Fruit fly (Drosophila melanogaster): ENCODE data around the gene alpha-Est4.

Gene alpha-Est4

DNA sequence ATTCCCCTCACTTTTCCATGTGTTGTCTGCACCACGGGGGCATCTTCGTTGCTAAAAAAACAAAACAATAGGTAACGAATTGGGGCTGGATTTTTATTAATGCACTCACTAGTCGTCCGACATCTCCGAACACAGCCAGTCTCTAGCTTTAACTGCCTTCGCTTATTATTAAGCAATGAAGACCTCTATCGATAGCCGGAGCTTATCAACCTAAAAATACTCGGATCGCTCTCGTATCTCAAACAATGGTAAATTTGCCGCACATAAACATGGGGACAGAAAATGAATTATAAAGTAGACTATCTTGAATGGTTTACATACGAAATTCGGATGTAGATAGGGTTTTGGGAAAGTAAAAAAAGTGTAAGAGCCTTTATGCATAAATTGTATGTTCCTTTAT is at the start of gene alpha-Est4:
TSS of gene alpha-Est4 (minus strand) at position 181 of the 400 bp plus-strand sequence.
- TF ChIP-seq CG14711 (tag; optimal IDR thresholded peaks at IDR 0.05), result no peak
- TF ChIP-seq CG5204 (GFP tag; optimal IDR thresholded peaks at IDR 0.05), result no peak
- no peak for TF ChIP-seq CG11617 (GFP tag; optimal IDR thresholded peaks at IDR 0.05)
- no peak for TF ChIP-seq tj (GFP tag; optimal IDR thresholded peaks at IDR 0.05)
- no peak for TF ChIP-seq cic (GFP tag; optimal IDR thresholded peaks at IDR 0.05)
- no peak for TF ChIP-seq bab1 (GFP tag; optimal IDR thresholded peaks at IDR 0.05)
- TF ChIP-seq Crg-1 (GFP tag; optimal IDR thresholded peaks at IDR 0.05), result no peak

DNA sequence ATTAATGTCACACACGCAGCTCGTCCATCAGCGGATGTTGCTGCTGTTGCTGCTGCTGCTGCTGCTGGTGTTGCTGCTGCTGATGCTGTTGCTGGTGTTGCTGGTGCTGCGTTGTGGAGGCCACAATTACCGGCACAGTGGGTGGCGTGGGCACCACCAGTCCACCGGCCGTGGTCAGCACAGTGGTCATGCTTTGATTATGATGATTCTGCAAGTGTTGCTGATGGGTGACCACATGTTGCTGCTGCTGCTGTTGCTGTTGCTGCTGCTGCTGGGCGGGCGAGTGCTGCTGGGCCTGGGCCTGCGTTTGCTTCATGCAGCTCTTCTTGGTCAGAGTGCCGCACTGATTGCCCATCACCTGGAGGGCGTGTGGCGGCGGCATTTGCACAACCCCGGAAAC is 33.8 kb upstream of the alpha-Est4 start:
- no peak for TF ChIP-seq CG12768 (GFP tag; optimal IDR thresholded peaks at IDR 0.05)
- no peak for TF ChIP-seq toe (GFP tag; optimal IDR thresholded peaks at IDR 0.05)
- TF ChIP-seq Clk (GFP tag; optimal IDR thresholded peaks at IDR 0.05), result no peak
- TF ChIP-seq kay (GFP tag; ENCODE audit: borderline replicate concordance), result no peak
- TF ChIP-seq CG7045 (GFP tag; optimal IDR thresholded peaks at IDR 0.05), result no peak
- TF ChIP-seq bab1 (GFP tag; optimal IDR thresholded peaks at IDR 0.05), result no peak
- no peak for TF ChIP-seq Hr96 (GFP tag; optimal IDR thresholded peaks at IDR 0.05)
- no peak for TF ChIP-seq tj (GFP tag; optimal IDR thresholded peaks at IDR 0.05)
- TF ChIP-seq cnc (optimal IDR thresholded peaks at IDR 0.05), result no peak
- TF ChIP-seq CG7101 (tag; optimal IDR thresholded peaks at IDR 0.05), result no peak
- TF ChIP-seq cic (GFP tag; optimal IDR thresholded peaks at IDR 0.05), result no peak
- no peak for TF ChIP-seq pad (GFP tag; optimal IDR thresholded peaks at IDR 0.05)
- no peak for TF ChIP-seq CG11617 (GFP tag; optimal IDR thresholded peaks at IDR 0.05)
- TF ChIP-seq ovo (GFP tag; optimal IDR thresholded peaks at IDR 0.05), result no peak
- no peak for TF ChIP-seq CG14711 (tag; optimal IDR thresholded peaks at IDR 0.05)
- no peak for TF ChIP-seq CG5204 (GFP tag; optimal IDR thresholded peaks at IDR 0.05)

DNA sequence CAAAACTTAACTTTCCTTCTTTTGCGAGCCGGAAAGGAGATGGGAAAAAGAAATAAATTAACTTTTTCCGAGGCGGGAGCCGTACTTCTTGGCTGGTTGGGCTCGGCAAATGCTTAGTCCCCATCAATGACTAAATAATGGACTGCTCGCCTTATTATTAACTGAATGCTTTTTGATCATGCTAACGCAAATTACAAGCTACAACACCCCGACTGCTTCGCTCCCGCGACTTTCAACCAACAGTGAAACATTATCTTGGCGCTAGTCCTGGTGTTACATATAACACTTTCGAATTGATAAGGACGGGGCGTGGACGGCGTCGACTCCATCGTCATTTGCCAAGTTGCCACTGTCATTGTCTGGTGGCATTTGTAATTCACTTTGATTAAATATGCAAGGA is 13.3 kb upstream of the alpha-Est4 start, which contains the start of gene CG45545:
TSS of gene CG45545 (plus strand) at position 301 of the 400 bp plus-strand sequence.
- TF ChIP-seq CG33017 (tag; optimal IDR thresholded peaks at IDR 0.05) (no peak), kay (GFP tag; ENCODE audit: borderline replicate concordance) (no peak), CG12768 (GFP tag; optimal IDR thresholded peaks at IDR 0.05) (no peak), bab1 (GFP tag; optimal IDR thresholded peaks at IDR 0.05) (no peak), CG11617 (GFP tag; optimal IDR thresholded peaks at IDR 0.05) (no peak), cnc (optimal IDR thresholded peaks at IDR 0.05) (no peak), pad (GFP tag; optimal IDR thresholded peaks at IDR 0.05) (no peak), cic (GFP tag; optimal IDR thresholded peaks at IDR 0.05) (no peak), Mnt (GFP tag; optimal IDR thresholded peaks at IDR 0.05) (no peak), Hr96 (GFP tag; optimal IDR thresholded peaks at IDR 0.05) (no peak), Crg-1 (GFP tag; optimal IDR thresholded peaks at IDR 0.05) (no peak)

DNA sequence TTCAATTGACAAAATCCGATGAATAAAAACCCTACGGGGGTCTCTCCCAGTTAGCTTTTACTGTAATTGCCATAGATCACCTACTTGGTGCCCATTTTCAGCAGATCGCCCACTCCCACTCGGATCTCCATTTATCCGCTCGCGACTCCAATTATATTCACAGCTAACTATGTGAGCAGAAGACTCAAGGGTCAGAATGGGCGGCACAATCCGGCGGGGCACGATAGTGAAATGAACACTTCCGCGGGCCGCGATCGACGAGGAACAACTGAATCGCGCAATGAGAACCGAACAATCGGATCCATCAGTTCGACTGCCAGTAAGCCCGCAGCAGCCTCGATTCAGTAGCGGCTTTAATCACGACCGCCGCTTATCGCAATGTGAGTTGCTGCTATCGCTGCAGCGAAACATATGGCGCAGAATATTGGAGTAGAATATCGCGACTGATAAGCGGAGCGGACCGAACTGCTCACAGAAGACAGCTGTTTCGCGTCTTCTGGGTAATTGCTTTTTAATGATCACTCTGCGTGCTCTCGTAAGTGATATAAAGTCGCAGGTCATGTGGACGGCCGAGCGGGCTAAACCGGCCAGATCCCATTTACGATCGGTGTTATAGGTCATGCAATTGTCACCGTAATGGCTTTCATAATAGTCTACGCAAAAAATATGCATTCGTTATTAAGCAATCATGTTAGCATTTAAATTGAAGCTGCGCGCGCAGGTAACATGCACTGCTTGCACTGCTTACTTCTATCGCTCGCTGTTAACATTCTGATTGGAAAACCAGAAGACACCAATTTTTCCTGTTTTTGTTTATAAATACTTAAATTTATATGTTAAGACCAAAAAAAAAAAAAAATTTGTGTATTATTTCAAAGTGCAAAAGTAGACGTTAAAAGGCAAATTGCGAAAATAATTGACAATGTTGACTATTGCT is 10.7 kb upstream of the alpha-Est4 start, which contains the start of gene alpha-Est1:
TSS of gene alpha-Est1 (minus strand) at position 317 of the 937 bp plus-strand sequence.
- TF ChIP-seq CG12768 (GFP tag; optimal IDR thresholded peaks at IDR 0.05) (no peak), cic (GFP tag; optimal IDR thresholded peaks at IDR 0.05) (peak; percentile 38)

DNA sequence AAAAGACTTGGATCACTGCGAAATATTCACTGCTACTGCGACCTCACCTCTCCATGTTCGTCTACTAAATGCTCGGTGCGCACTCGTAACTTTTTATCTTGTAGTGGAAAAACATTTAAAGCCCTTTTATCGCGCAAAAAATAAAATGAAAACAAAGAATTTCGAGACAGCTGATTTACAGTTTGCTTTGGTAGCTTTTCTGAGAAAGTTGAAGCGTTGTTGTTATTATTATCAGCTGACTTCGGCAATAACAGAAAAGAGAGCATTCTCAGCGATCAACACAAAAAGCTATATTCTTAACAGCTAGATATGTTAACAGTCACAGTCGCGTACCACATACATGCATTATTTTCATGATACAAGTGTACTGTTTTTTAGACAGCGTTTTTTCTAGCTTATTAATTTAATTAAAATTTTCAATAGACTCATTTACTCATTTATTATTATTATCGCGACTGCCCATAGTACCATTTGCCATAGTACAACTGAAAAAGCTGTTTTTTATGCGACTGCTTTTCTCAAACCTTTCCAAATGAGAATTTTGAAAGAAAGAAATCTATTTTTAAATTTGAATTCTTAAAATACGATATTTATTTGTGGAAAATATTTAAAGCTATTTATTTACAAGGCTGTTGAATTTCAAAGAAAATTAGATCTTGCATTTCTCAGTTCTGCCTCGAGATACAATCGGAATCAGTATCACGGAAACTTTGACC is 2.9 kb upstream of the alpha-Est4 start, which contains the start of the genes alpha-Est3 and alpha-Est2:
TSS of gene alpha-Est3 (minus strand) at position 487 of the 716 bp plus-strand sequence.
TSS of gene alpha-Est2 (plus strand) at position 666 of the 716 bp plus-strand sequence.
- peak; percentile 78 for TF ChIP-seq kay (GFP tag; ENCODE audit: borderline replicate concordance)
- TF ChIP-seq bab1 (GFP tag; optimal IDR thresholded peaks at IDR 0.05), result peak; percentile 26
- peak; percentile 27 for TF ChIP-seq tj (GFP tag; optimal IDR thresholded peaks at IDR 0.05)
- no peak for TF ChIP-seq pad (GFP tag; optimal IDR thresholded peaks at IDR 0.05)
- TF ChIP-seq cic (GFP tag; optimal IDR thresholded peaks at IDR 0.05), result peak; percentile 25
- TF ChIP-seq CG1620 (GFP tag; optimal IDR thresholded peaks at IDR 0.05), result no peak

DNA sequence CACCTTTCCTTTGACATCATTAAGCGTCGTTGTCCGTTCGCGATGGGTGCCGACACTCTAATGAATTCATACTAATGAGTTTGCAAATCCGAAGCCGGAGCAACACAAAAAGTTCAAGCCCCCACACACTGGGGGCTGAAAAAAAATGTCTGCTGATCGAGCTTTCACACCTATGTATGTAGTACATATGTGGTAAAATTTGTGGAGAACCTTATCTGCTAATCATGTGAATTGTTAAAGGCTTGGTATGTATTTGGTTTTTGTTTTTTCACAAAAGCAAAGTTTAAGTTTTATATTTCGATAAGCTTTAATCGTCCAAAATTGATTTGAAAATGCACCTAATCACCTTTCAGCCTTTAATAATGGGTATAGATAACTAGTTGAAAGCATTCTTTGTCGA is 2.1 kb downstream of the alpha-Est4 start, which contains the start of gene alpha-Est5:
TSS of gene alpha-Est5 (minus strand) at position 110 of the 400 bp plus-strand sequence.
- TF ChIP-seq Hr96 (GFP tag; optimal IDR thresholded peaks at IDR 0.05) (peak; percentile 4), tj (GFP tag; optimal IDR thresholded peaks at IDR 0.05) (peak; percentile 54), bab1 (GFP tag; optimal IDR thresholded peaks at IDR 0.05) (peak; percentile 29), CG33017 (tag; optimal IDR thresholded peaks at IDR 0.05) (peak; percentile 40), CG12768 (GFP tag; optimal IDR thresholded peaks at IDR 0.05) (no peak), CG14711 (tag; optimal IDR thresholded peaks at IDR 0.05) (no peak), CG7101 (tag; optimal IDR thresholded peaks at IDR 0.05) (peak; percentile 14), CG7045 (GFP tag; optimal IDR thresholded peaks at IDR 0.05) (no peak), Mnt (GFP tag; optimal IDR thresholded peaks at IDR 0.05) (peak; percentile 31), CG11617 (GFP tag; optimal IDR thresholded peaks at IDR 0.05) (no peak), Clk (GFP tag; optimal IDR thresholded peaks at IDR 0.05) (no peak), CG1620 (GFP tag; optimal IDR thresholded peaks at IDR 0.05) (peak; percentile 41), Crg-1 (GFP tag; optimal IDR thresholded peaks at IDR 0.05) (no peak), CG5204 (GFP tag; optimal IDR thresholded peaks at IDR 0.05) (no peak), toe (GFP tag; optimal IDR thresholded peaks at IDR 0.05) (peak; percentile 21), cnc (optimal IDR thresholded peaks at IDR 0.05) (peak in 1 of 2 experiments; percentile 55), cic (GFP tag; optimal IDR thresholded peaks at IDR 0.05) (peak; percentile 46), kay (GFP tag; ENCODE audit: borderline replicate concordance) (peak; percentile 87), pad (GFP tag; optimal IDR thresholded peaks at IDR 0.05) (no peak), ovo (GFP tag; optimal IDR thresholded peaks at IDR 0.05) (no peak)

Measured in whole organism, adult.